Worm (Caenorhabditis elegans) whole organism, L1 larva: ENCODE measurements around the gene paf-2.

Source experiments
- C04F5.9 ChIP-seq: sonication (generic microtip); optimal IDR thresholded peaks from 2 replicates; lab custom pipeline; 2016; ENCODE audit warnings: missing genetic modification characterization, missing compliant biosample characterization
- aha-1 ChIP-seq: fragments of 150-350 bp; optimal IDR thresholded peaks from 2 replicates; lab custom pipeline; 2014; ENCODE audit warnings: missing biosample characterization, missing genetic modification characterization
- alr-1 ChIP-seq: fragments of 200-800 bp; sonication (Bioruptor generic); optimal IDR thresholded peaks from 2 replicates; lab custom pipeline; 2018; ENCODE audit warnings: borderline replicate concordance, mild to moderate bottlenecking, missing genetic modification characterization, missing compliant biosample characterization
- ceh-8 ChIP-seq: fragments of 200-800 bp; sonication (Bioruptor generic); optimal IDR thresholded peaks from 2 replicates; lab custom pipeline; 2018; ENCODE audit warnings: mild to moderate bottlenecking, missing genetic modification characterization, moderate library complexity, missing compliant biosample characterization
- ceh-82 ChIP-seq, 3 experiments: fragments of 150-350 bp in 1 of 3; sonication (generic microtip) in 2 of 3; optimal IDR thresholded peaks; 2 replicates each; lab custom pipeline; 2014 to 2017; ENCODE audit warnings: missing biosample characterization in 3 of 3, missing genetic modification characterization in 3 of 3
- dpl-1 ChIP-seq, 3 experiments: fragments of 150-350 bp in 2 of 3; sonication (generic microtip) in 1 of 3; optimal IDR thresholded peaks; 2 replicates each; lab custom pipeline; 2014 to 2017; ENCODE audit warnings: missing biosample characterization in 3 of 3, missing genetic modification characterization in 3 of 3, missing genetic modification reagents in 3 of 3
- dsc-1 ChIP-seq: sonication (generic microtip); optimal IDR thresholded peaks from 2 replicates; lab custom pipeline; 2016; ENCODE audit warnings: mild to moderate bottlenecking, missing genetic modification characterization, missing compliant biosample characterization
- efl-1 ChIP-seq, 4 experiments: fragments of 150-350 bp; optimal IDR thresholded peaks in 3 of 4; peaks in 1 of 4; 1 replicate in 1 of 4; 2 replicates in 3 of 4; lab custom pipeline; 2014; ENCODE audit warnings: missing biosample characterization in 2 of 4, missing genetic modification characterization in 2 of 4, missing genetic modification reagents in 2 of 4
- elt-2 ChIP-seq: sonication (generic microtip); optimal IDR thresholded peaks from 2 replicates; lab custom pipeline; 2016; ENCODE audit warnings: missing genetic modification characterization, mild to moderate bottlenecking, inconsistent platforms, missing compliant biosample characterization, missing genetic modification reagents
- fkh-10 ChIP-seq: sonication (generic microtip); optimal IDR thresholded peaks from 2 replicates; lab custom pipeline; 2017; ENCODE audit warnings: missing biosample characterization, missing genetic modification reagents, missing genetic modification characterization
- fkh-4 ChIP-seq: sonication (generic microtip); optimal IDR thresholded peaks from 2 replicates; lab custom pipeline; 2016; ENCODE audit warnings: missing compliant biosample characterization, missing genetic modification characterization, borderline replicate concordance
- hlh-17 ChIP-seq: fragments of 200-800 bp; sonication (Bioruptor generic); optimal IDR thresholded peaks from 2 replicates; lab custom pipeline; 2018; ENCODE audit warnings: missing genetic modification characterization, mild to moderate bottlenecking, missing compliant biosample characterization, moderate library complexity, borderline replicate concordance
- lin-13 ChIP-seq: fragments of 150-350 bp; optimal IDR thresholded peaks from 2 replicates; lab custom pipeline; 2014; ENCODE audit warnings: missing biosample characterization, missing genetic modification reagents, missing genetic modification characterization
- lin-14 ChIP-seq: fragments of 200-800 bp; sonication (Bioruptor generic); optimal IDR thresholded peaks from 2 replicates; lab custom pipeline; 2018; ENCODE audit warnings: mild to moderate bottlenecking, missing genetic modification characterization, moderate library complexity, missing compliant biosample characterization
- lin-15B ChIP-seq: fragments of 150-350 bp; sonication (generic microtip); optimal IDR thresholded peaks from 3 replicates; lab custom pipeline; 2014; ENCODE audit warnings: missing biosample characterization, missing genetic modification characterization
- lin-39 ChIP-seq: fragments of 150-350 bp; optimal IDR thresholded peaks from 2 replicates; lab custom pipeline; 2014; ENCODE audit warnings: missing biosample characterization, missing genetic modification reagents, missing genetic modification characterization
- lsy-2 ChIP-seq, 2 experiments: fragments of 150-350 bp; optimal IDR thresholded peaks; 2 replicates each; lab custom pipeline; 2014; ENCODE audit warnings: missing biosample characterization in 2 of 2, missing genetic modification characterization in 2 of 2
- mdl-1 ChIP-seq, 2 experiments: fragments of 150-350 bp; optimal IDR thresholded peaks; 2 replicates each; lab custom pipeline; 2014 to 2017; ENCODE audit warnings: missing biosample characterization in 2 of 2, missing genetic modification characterization in 2 of 2, inconsistent platforms in 1 of 2
- mep-1 ChIP-seq: fragments of 150-350 bp; optimal IDR thresholded peaks from 2 replicates; lab custom pipeline; 2014; ENCODE audit warnings: missing biosample characterization, missing genetic modification characterization
- nhr-19 ChIP-seq: fragments of 200-800 bp; sonication (Bioruptor generic); conservative IDR thresholded peaks from 2 replicates; pipeline ENCODE4 v1.3.6; 2022; ENCODE audit warnings: missing genetic modification characterization, missing compliant biosample characterization
- nhr-20 ChIP-seq: sonication (generic microtip); optimal IDR thresholded peaks from 2 replicates; lab custom pipeline; 2016; ENCODE audit warnings: mild to moderate bottlenecking, missing genetic modification characterization, missing compliant biosample characterization
- nhr-237 ChIP-seq: fragments of 150-350 bp; optimal IDR thresholded peaks from 2 replicates; lab custom pipeline; 2014; ENCODE audit warnings: missing biosample characterization, missing genetic modification characterization
- nhr-71 ChIP-seq: sonication (generic microtip); optimal IDR thresholded peaks from 2 replicates; lab custom pipeline; 2016; ENCODE audit warnings: mild to moderate bottlenecking, missing genetic modification characterization, moderate library complexity, missing compliant biosample characterization
- nhr-85 ChIP-seq: sonication (generic microtip); peaks from one replicate; lab custom pipeline; 2016; ENCODE audit warnings: missing genetic modification characterization, inconsistent platforms, missing compliant biosample characterization
- nhr-90 ChIP-seq: sonication (generic microtip); optimal IDR thresholded peaks from 2 replicates; lab custom pipeline; 2016; ENCODE audit warnings: mild to moderate bottlenecking, missing genetic modification characterization, missing compliant biosample characterization; ENCODE audit not compliant: poor library complexity
- rnt-1 ChIP-seq: sonication (generic microtip); optimal IDR thresholded peaks from 2 replicates; lab custom pipeline; 2016; ENCODE audit warnings: mild to moderate bottlenecking, missing genetic modification characterization, moderate library complexity, missing compliant biosample characterization
- snu-23 ChIP-seq: sonication (generic microtip); optimal IDR thresholded peaks from 2 replicates; lab custom pipeline; 2016; ENCODE audit warnings: missing genetic modification characterization, missing compliant biosample characterization
- sox-4 ChIP-seq: sonication (generic microtip); optimal IDR thresholded peaks from 2 replicates; lab custom pipeline; 2016; ENCODE audit warnings: missing genetic modification characterization, missing compliant biosample characterization
- unc-30 ChIP-seq: sonication (generic microtip); optimal IDR thresholded peaks from 2 replicates; lab custom pipeline; 2017; ENCODE audit warnings: missing biosample characterization, missing genetic modification characterization
- vab-15 ChIP-seq: sonication (generic microtip); optimal IDR thresholded peaks from 2 replicates; lab custom pipeline; 2017; ENCODE audit warnings: missing genotype, mild to moderate bottlenecking, missing genetic modification characterization, missing compliant biosample characterization

The paf-2 gene

DNA sequence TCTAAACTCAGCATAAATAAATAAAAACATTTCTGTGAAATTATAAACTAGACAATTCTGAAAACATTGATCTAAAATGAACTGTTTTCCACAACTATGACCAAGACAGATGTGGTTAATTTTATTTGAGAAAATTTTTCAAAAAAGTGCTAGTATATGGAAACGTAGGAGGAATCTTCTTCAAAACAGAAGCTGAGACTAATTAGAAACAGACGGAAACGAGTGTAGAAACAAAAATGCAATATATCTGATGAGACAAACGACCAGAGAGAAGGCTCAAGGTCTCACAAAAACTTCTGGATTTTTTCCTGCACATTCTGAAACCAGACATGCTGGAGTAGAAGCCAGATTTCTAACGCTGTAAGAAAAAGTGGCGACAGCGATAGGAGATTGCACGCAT lies 1.6 kb downstream of the paf-2 start:
- TF ChIP-seq elt-2 (tag; lab: Kevin White, UChicago), result no peak
- peak; percentile 86 for TF ChIP-seq fkh-4 (tag; lab: Kevin White, UChicago)
- no peak for TF ChIP-seq lin-13
- peak; percentile 96 for TF ChIP-seq dsc-1
- no peak for TF ChIP-seq lsy-2 (tag; optimal IDR thresholded peaks at IDR 0.05; lab: Kevin White, UChicago)
- TF ChIP-seq vab-15 (tag; lab: Kevin White, UChicago), result no peak
- no peak for TF ChIP-seq aha-1 (tag; lab: Kevin White, UChicago)

DNA sequence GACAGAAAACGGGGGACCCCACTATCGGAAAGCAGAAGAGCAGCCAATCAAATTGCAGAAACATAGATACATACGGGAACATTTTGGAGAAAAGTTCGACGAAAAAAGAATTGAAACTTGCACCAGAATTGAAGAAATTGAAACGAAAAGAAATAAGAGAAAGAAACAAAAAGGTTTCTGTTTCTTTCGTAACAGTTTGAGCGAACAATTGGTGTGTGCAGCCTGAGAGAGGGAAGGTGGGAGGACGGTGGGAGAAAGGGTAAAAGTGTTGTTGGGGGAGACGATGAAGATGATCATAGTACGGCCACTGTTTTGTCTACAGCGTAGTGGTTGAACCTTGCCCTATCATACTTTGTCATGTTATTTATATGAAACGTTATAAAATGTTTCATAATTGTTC lies 2.6 kb downstream of the paf-2 start:
- TF ChIP-seq nhr-90 (tag; lab: Kevin White, UChicago), result peak; percentile 2
- no peak for TF ChIP-seq alr-1 (tag; lab: Kevin White, UChicago)
- no peak for TF ChIP-seq nhr-237 (tag; lab: Kevin White, UChicago)
- TF ChIP-seq nhr-19 (GFP tag; lab: Robert Waterston, UW), result peak; percentile 48
- TF ChIP-seq nhr-85 (tag; lab: Kevin White, UChicago), result no peak
- TF ChIP-seq C04F5.9 (tag; lab: Kevin White, UChicago), result no peak
- TF ChIP-seq lin-14 (GFP tag; lab: Kevin White, UChicago), result peak; percentile 59
- no peak for TF ChIP-seq dpl-1 (GFP tag; optimal IDR thresholded peaks at IDR 0.05; lab: Kevin White, UChicago)
- peak; percentile 26 for TF ChIP-seq nhr-20
- no peak for TF ChIP-seq mdl-1 (tag; optimal IDR thresholded peaks at IDR 0.05; lab: Kevin White, UChicago)
- peak; percentile 44 for TF ChIP-seq rnt-1 (tag; lab: Kevin White, UChicago)
- peak; percentile 38 for TF ChIP-seq snu-23 (GFP tag; lab: Kevin White, UChicago)
- TF ChIP-seq nhr-71 (tag; lab: Kevin White, UChicago), result peak; percentile 33

ce11 chrX:4289805-4290204 lies 7.7 kb downstream of the paf-2 start:
- no peak for TF ChIP-seq unc-30 (tag; lab: Kevin White, UChicago)

DNA sequence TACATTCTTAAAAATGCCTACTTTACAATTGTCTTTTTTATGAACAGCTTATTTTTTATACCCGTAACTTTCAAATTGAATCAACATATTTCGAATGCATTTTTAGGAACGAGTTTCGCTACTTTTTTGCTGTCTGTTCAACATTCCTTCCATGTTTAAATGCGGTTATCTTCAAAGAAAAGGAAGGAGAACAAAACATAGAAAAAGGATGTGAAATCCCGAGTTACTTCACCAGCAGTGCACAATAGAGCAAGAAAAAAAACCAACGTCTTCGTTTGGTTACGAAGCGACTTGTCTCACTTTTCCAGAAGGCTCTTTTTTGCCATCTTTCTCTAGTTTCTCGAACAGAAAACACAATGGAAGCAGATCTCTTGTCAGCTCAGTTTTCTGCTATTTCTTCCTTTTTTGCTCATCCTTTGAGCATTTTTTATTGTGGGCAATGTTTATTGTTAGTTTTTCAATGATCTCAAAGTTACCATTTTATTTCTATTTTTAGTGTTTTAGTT lies 11.8 kb downstream of the paf-2 start, which contains the start of gene cka-2:
Gene cka-2, plus strand, starts transcription at position 456 of the 506 bp plus-strand sequence.
- TF ChIP-seq mdl-1 (tag; optimal IDR thresholded peaks at IDR 0.05; lab: Kevin White, UChicago) (no peak), fkh-10 (GFP tag; lab: Kevin White, UChicago) (peak; percentile 76), ceh-82 (tag; optimal IDR thresholded peaks at IDR 0.05; lab: Kevin White, UChicago) (peak in 1 of 3 experiments; percentile 23), C04F5.9 (tag; lab: Kevin White, UChicago) (no peak), nhr-71 (tag; lab: Kevin White, UChicago) (peak; percentile 8), lsy-2 (tag; optimal IDR thresholded peaks at IDR 0.05; lab: Kevin White, UChicago) (no peak), lin-14 (GFP tag; lab: Kevin White, UChicago) (peak; percentile 67), hlh-17 (no peak), lin-39 (tag; lab: Kevin White, UChicago) (no peak), lin-15B (tag; lab: Kevin White, UChicago) (no peak), nhr-237 (tag; lab: Kevin White, UChicago) (no peak), sox-4 (tag; lab: Kevin White, UChicago) (no peak), mep-1 (tag; lab: Kevin White, UChicago) (no peak), vab-15 (tag; lab: Kevin White, UChicago) (no peak), dpl-1 (GFP tag; optimal IDR thresholded peaks at IDR 0.05; lab: Kevin White, UChicago) (no peak), ceh-8 (GFP tag; lab: Kevin White, UChicago) (no peak)

DNA sequence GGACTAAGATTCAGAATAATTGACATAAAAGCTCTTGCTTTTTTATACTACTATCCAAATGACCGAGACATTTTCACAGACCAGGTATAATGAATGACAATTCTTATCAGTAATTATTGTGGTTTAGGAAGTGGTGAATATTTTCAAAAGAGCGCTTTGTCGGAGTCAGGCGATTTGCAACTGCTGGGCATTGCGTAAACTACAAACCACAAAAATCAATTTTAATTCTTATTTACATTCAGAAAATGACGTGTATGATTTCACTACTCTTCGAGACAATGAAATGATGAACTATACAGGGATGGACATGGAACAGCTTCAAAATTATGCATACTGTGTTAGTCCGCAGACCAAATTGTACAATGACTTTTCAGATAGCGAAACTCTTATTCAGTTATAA lies 13.1 kb downstream of the paf-2 start:
- TF ChIP-seq nhr-71 (tag; lab: Kevin White, UChicago), result peak; percentile 39
- TF ChIP-seq efl-1 (optimal IDR thresholded peaks at IDR 0.05; lab: Kevin White, UChicago), result no peak
- TF ChIP-seq efl-1 (GFP tag; optimal IDR thresholded peaks at IDR 0.05 in 1 of 2; lab: Kevin White, UChicago), result peak in 1 of 2 experiments; percentile 38
- TF ChIP-seq nhr-90 (tag; lab: Kevin White, UChicago), result no peak
- TF ChIP-seq elt-2 (tag; lab: Kevin White, UChicago), result peak; percentile 19
- TF ChIP-seq, all 84 proteins: peak for 3
